Fruit fly (Drosophila melanogaster) whole organism, wandering third instar larva: ENCODE results near the gene CG32428.

ENCODE experiments used
- CG32264 ChIP-seq: fragments of 200-800 bp; sonication (Bioruptor generic); optimal IDR thresholded peaks from 2 replicates; lab custom pipeline; 2016; ENCODE audit warnings: missing biosample characterization, missing genetic modification characterization
- CrebA ChIP-seq: fragments of 200-800 bp; sonication (Bioruptor generic); optimal IDR thresholded peaks from 2 replicates; lab custom pipeline; 2016; ENCODE audit warnings: missing biosample characterization, mild to moderate bottlenecking, missing genetic modification characterization, borderline replicate concordance
- Dfd ChIP-seq: fragments of >200 bp; optimal IDR thresholded peaks from 2 replicates; lab custom pipeline; 2017; ENCODE audit warnings: missing biosample characterization, missing genetic modification characterization
- GATAd ChIP-seq: sonication (Bioruptor generic); optimal IDR thresholded peaks from 2 replicates; lab custom pipeline; 2016; ENCODE audit warnings: missing biosample characterization, missing genetic modification characterization
- HLH106 ChIP-seq: fragments of 200-800 bp; optimal IDR thresholded peaks from 3 replicates; lab custom pipeline; 2019; ENCODE audit warnings: missing biosample characterization, mild to moderate bottlenecking, missing genetic modification characterization, moderate library complexity
- Hnf4 ChIP-seq: fragments of 200-800 bp; sonication (Bioruptor generic); optimal IDR thresholded peaks from 2 replicates; lab custom pipeline; 2016; ENCODE audit warnings: missing biosample characterization, mild to moderate bottlenecking, missing genetic modification characterization
- Hr78 ChIP-seq: fragments of >200 bp; optimal IDR thresholded peaks from 2 replicates; lab custom pipeline; 2017; ENCODE audit warnings: missing biosample characterization, missing genetic modification characterization
- Hr83 ChIP-seq: fragments of 200-300 bp; sonication (Bioruptor generic); optimal IDR thresholded peaks from 2 replicates; lab custom pipeline; 2016; ENCODE audit warnings: missing biosample characterization, mild to moderate bottlenecking, missing genetic modification characterization, moderate library complexity; ENCODE audit not compliant: poor library complexity, severe bottlenecking
- Mio ChIP-seq: sonication (Bioruptor generic); optimal IDR thresholded peaks from 2 replicates; lab custom pipeline; 2016; ENCODE audit warnings: missing biosample characterization, missing genetic modification characterization
- Myc ChIP-seq: fragments of >200 bp; optimal IDR thresholded peaks from 2 replicates; lab custom pipeline; 2017
- N ChIP-seq: fragments of >200 bp; optimal IDR thresholded peaks from 2 replicates; lab custom pipeline; 2018; ENCODE audit warnings: missing biosample characterization, missing external identifiers, missing genetic modification characterization
- OdsH ChIP-seq: fragments of 200-800 bp; sonication (Bioruptor generic); optimal IDR thresholded peaks from 2 replicates; lab custom pipeline; 2016; ENCODE audit warnings: missing biosample characterization, mild to moderate bottlenecking, missing genetic modification characterization
- Rel ChIP-seq, 2 experiments: fragments of 200-800 bp; sonication (Bioruptor generic) in 1 of 2; optimal IDR thresholded peaks; 2 replicates in 1 of 2; 3 replicates in 1 of 2; lab custom pipeline; 2016 to 2019; ENCODE audit warnings: mild to moderate bottlenecking in 2 of 2, missing biosample characterization in 2 of 2, missing genetic modification characterization in 2 of 2, moderate library complexity in 1 of 2
- Sp1 ChIP-seq: fragments of 200-800 bp; sonication (Bioruptor generic); optimal IDR thresholded peaks from 3 replicates; lab custom pipeline; 2019; ENCODE audit warnings: missing biosample characterization, mild to moderate bottlenecking, missing genetic modification characterization, moderate library complexity
- br ChIP-seq: fragments of 200-800 bp; sonication (Bioruptor generic); optimal IDR thresholded peaks from 2 replicates; lab custom pipeline; 2016; ENCODE audit warnings: missing biosample characterization, missing genetic modification characterization
- brk ChIP-seq: fragments of 200-800 bp; sonication (Bioruptor generic); optimal IDR thresholded peaks from 2 replicates; lab custom pipeline; 2016; ENCODE audit warnings: missing biosample characterization, mild to moderate bottlenecking, missing genetic modification characterization
- dmrt93B ChIP-seq: fragments of 200-800 bp; sonication (Bioruptor generic); optimal IDR thresholded peaks from 2 replicates; lab custom pipeline; 2018; ENCODE audit warnings: missing biosample characterization, mild to moderate bottlenecking, missing genetic modification characterization
- dsf ChIP-seq: sonication (Bioruptor generic); optimal IDR thresholded peaks from 2 replicates; lab custom pipeline; 2016; ENCODE audit warnings: missing biosample characterization, missing genetic modification characterization, borderline replicate concordance
- foxo ChIP-seq, 2 experiments: fragments of 200-800 bp; sonication (Bioruptor generic); optimal IDR thresholded peaks; 2 replicates in 1 of 2; 3 replicates in 1 of 2; lab custom pipeline; 2016 to 2017; ENCODE audit warnings: missing biosample characterization in 2 of 2, missing genetic modification characterization in 2 of 2
- fru ChIP-seq: fragments of 200-800 bp; sonication (Bioruptor generic); optimal IDR thresholded peaks from 3 replicates; lab custom pipeline; 2016; ENCODE audit warnings: missing biosample characterization, mild to moderate bottlenecking, missing genetic modification characterization
- h ChIP-seq: fragments of 200-800 bp; sonication (Bioruptor generic); optimal IDR thresholded peaks from 3 replicates; lab custom pipeline; 2016; ENCODE audit warnings: missing biosample characterization, mild to moderate bottlenecking, missing genetic modification characterization
- jim ChIP-seq: fragments of 175-275, 200-325 bp; sonication (Bioruptor generic); optimal IDR thresholded peaks from 2 replicates; lab custom pipeline; 2016; ENCODE audit warnings: missing biosample characterization, mild to moderate bottlenecking, missing genetic modification characterization
- lola ChIP-seq: fragments of >200 bp; optimal IDR thresholded peaks from 2 replicates; lab custom pipeline; 2017; ENCODE audit warnings: missing biosample characterization, missing genetic modification characterization
- psq ChIP-seq: fragments of 200-800 bp; sonication (Bioruptor generic); optimal IDR thresholded peaks from 3 replicates; lab custom pipeline; 2017; ENCODE audit warnings: missing biosample characterization, mild to moderate bottlenecking, missing genetic modification characterization, moderate library complexity
- rgr ChIP-seq: fragments of 200-800 bp; sonication (Bioruptor generic); optimal IDR thresholded peaks from 3 replicates; lab custom pipeline; 2016; ENCODE audit warnings: missing biosample characterization, mild to moderate bottlenecking, missing genetic modification characterization
- sage ChIP-seq: fragments of 200-800 bp; sonication (Bioruptor generic); optimal IDR thresholded peaks from 2 replicates; lab custom pipeline; 2016; ENCODE audit warnings: missing biosample characterization, mild to moderate bottlenecking, missing genetic modification characterization
- tai ChIP-seq: sonication (Bioruptor generic); optimal IDR thresholded peaks from 2 replicates; lab custom pipeline; 2016; ENCODE audit warnings: missing biosample characterization, missing genetic modification characterization
- usp ChIP-seq: fragments of >200 bp; optimal IDR thresholded peaks from 2 replicates; lab custom pipeline; 2017; ENCODE audit warnings: missing biosample characterization, missing genetic modification characterization
- woc ChIP-seq: sonication (Bioruptor generic); optimal IDR thresholded peaks from 2 replicates; lab custom pipeline; 2016; ENCODE audit warnings: missing biosample characterization, mild to moderate bottlenecking, missing genetic modification characterization

The CG32428 gene

dm6 chr3L:20474197-20474788 is 770 bp upstream of the CG32428 start, which contains the start of gene isoQC:
Gene isoQC, plus strand, starts transcription at chr3L:20474466.
- no peak for TF ChIP-seq lola (GFP tag; lab: Kevin White, UChicago)
- TF ChIP-seq, all 38 proteins: peak for 0

dm6 chr3L:20472607-20473006 is 916 bp downstream of the CG32428 start:
- TF ChIP-seq fru (GFP tag; lab: Kevin White, UChicago), result no peak
- TF ChIP-seq Hr83, result no peak
- TF ChIP-seq dsf, result no peak
- no peak for TF ChIP-seq brk
- TF ChIP-seq, all 38 proteins: peak for 0

dm6 chr3L:20471499-20472313 is 1.8 kb downstream of the CG32428 start:
- peak; percentile 31 for TF ChIP-seq br (GFP tag; lab: Kevin White, UChicago)
- TF ChIP-seq tai (GFP tag; lab: Kevin White, UChicago), result peak; percentile 9
- peak; percentile 9 for TF ChIP-seq HLH106
- no peak for TF ChIP-seq N (GFP tag; lab: Kevin White, UChicago)
- TF ChIP-seq Sp1, result peak; percentile 6
- peak; percentile 48 for TF ChIP-seq fru (GFP tag; lab: Kevin White, UChicago)
- no peak for TF ChIP-seq Myc (lab: Kevin White, UChicago)
- peak; percentile 19 for TF ChIP-seq brk
- TF ChIP-seq h, result peak; percentile 21
- TF ChIP-seq Rel (GFP tag; optimal IDR thresholded peaks at IDR 0.05; lab: Kevin White, UChicago), result no peak
- TF ChIP-seq Rel (tag; optimal IDR thresholded peaks at IDR 0.05; lab: Kevin White, UChicago), result peak; percentile 38
- peak; percentile 18 for TF ChIP-seq OdsH (GFP tag; lab: Kevin White, UChicago)
- TF ChIP-seq foxo (GFP tag; optimal IDR thresholded peaks at IDR 0.05; lab: Kevin White, UChicago), result peak in 1 of 2 experiments; percentile 41
- TF ChIP-seq GATAd, result no peak
- peak; percentile 27 for TF ChIP-seq Hr83
- no peak for TF ChIP-seq woc (GFP tag; lab: Kevin White, UChicago)
- TF ChIP-seq rgr (GFP tag; lab: Kevin White, UChicago), result peak; percentile 72
- TF ChIP-seq Hnf4 (GFP tag; lab: Kevin White, UChicago), result peak; percentile 12

DNA sequence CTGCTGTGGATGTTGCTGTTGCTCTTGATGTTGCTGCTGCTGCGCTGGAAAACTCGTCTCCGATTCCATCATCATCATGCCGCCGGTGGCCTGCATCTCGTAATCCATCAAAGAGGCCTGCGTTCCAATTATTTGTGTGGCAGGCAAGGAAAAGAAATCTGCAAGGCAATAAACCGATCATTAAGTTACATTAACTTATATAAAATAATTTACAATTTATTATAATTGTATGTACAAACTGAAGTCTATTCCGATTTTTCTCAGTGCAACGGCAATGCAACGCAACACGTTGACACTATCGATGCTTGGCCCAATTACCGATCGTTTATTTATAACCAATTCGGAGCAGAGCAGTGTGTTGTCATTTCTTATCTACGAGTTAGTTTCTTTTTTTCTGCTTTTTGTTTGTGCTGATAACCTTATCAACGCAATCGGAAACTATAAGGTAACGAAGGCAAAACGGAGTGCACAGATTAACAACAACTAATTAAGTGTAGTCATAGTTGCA is 2.5 kb downstream of the CG32428 start:
- no peak for TF ChIP-seq usp (GFP tag; lab: Kevin White, UChicago)
- no peak for TF ChIP-seq CG32264 (GFP tag; lab: Kevin White, UChicago)
- TF ChIP-seq OdsH (GFP tag; lab: Kevin White, UChicago), result no peak
- no peak for TF ChIP-seq psq
- no peak for TF ChIP-seq foxo (GFP tag; optimal IDR thresholded peaks at IDR 0.05; lab: Kevin White, UChicago)
- no peak for TF ChIP-seq rgr (GFP tag; lab: Kevin White, UChicago)
- TF ChIP-seq Hr78 (GFP tag; lab: Kevin White, UChicago), result no peak
- no peak for TF ChIP-seq sage (GFP tag; lab: Kevin White, UChicago)
- TF ChIP-seq fru (GFP tag; lab: Kevin White, UChicago), result no peak
- TF ChIP-seq jim (GFP tag; lab: Kevin White, UChicago), result no peak
- no peak for TF ChIP-seq brk
- TF ChIP-seq Dfd (GFP tag; lab: Kevin White, UChicago), result no peak
- no peak for TF ChIP-seq CrebA (GFP tag; lab: Kevin White, UChicago)
- TF ChIP-seq Hnf4 (GFP tag; lab: Kevin White, UChicago), result no peak
- TF ChIP-seq br (GFP tag; lab: Kevin White, UChicago), result no peak
- no peak for TF ChIP-seq tai (GFP tag; lab: Kevin White, UChicago)

- no peak for TF ChIP-seq dmrt93B (GFP tag; lab: Kevin White, UChicago)
- no peak for TF ChIP-seq CG32264 (GFP tag; lab: Kevin White, UChicago)
- no peak for TF ChIP-seq Mio (GFP tag; lab: Kevin White, UChicago)
Observed at dm6 chr3L:20467433-20467832, 6.1 kb downstream of the CG32428 start.
